Fruit fly (Drosophila melanogaster) whole organism, wandering third instar larva: ENCODE data around the gene CkIIalpha-i3.

Experiments
- Abd-B ChIP-seq: fragments of >200 bp; optimal IDR thresholded peaks from 2 replicates; lab custom pipeline; 2017; ENCODE audit warnings: missing biosample characterization, missing genetic modification characterization
- CrebA ChIP-seq: fragments of 200-800 bp; sonication (Bioruptor generic); optimal IDR thresholded peaks from 2 replicates; lab custom pipeline; 2016; ENCODE audit warnings: missing biosample characterization, mild to moderate bottlenecking, missing genetic modification characterization, borderline replicate concordance
- Dfd ChIP-seq: fragments of >200 bp; optimal IDR thresholded peaks from 2 replicates; lab custom pipeline; 2017; ENCODE audit warnings: missing biosample characterization, missing genetic modification characterization
- HLH106 ChIP-seq: fragments of 200-800 bp; optimal IDR thresholded peaks from 3 replicates; lab custom pipeline; 2019; ENCODE audit warnings: missing biosample characterization, mild to moderate bottlenecking, missing genetic modification characterization, moderate library complexity
- Hr83 ChIP-seq: fragments of 200-300 bp; sonication (Bioruptor generic); optimal IDR thresholded peaks from 2 replicates; lab custom pipeline; 2016; ENCODE audit warnings: missing biosample characterization, mild to moderate bottlenecking, missing genetic modification characterization, moderate library complexity; ENCODE audit not compliant: poor library complexity, severe bottlenecking
- Myc ChIP-seq: fragments of >200 bp; optimal IDR thresholded peaks from 2 replicates; lab custom pipeline; 2017
- br ChIP-seq: fragments of 200-800 bp; sonication (Bioruptor generic); optimal IDR thresholded peaks from 2 replicates; lab custom pipeline; 2016; ENCODE audit warnings: missing biosample characterization, missing genetic modification characterization
- usp ChIP-seq: fragments of >200 bp; optimal IDR thresholded peaks from 2 replicates; lab custom pipeline; 2017; ENCODE audit warnings: missing biosample characterization, missing genetic modification characterization

- no peak for TF ChIP-seq Myc
- TF ChIP-seq usp, result no peak
- no peak for TF ChIP-seq Hr83 (GFP tag; lab: Kevin White, UChicago)
- TF ChIP-seq Abd-B, result no peak
- TF ChIP-seq br (GFP tag; lab: Kevin White, UChicago), result no peak
- TF ChIP-seq Dfd (GFP tag; lab: Kevin White, UChicago), result no peak
- no peak for TF ChIP-seq CrebA (GFP tag; lab: Kevin White, UChicago)
- TF ChIP-seq HLH106, result no peak
Measured at dm6 chr3L:747008-747407, 36.6 kb upstream of the CkIIalpha-i3 start.
